Fruit fly (Drosophila melanogaster) ovary, adult (tissue): ENCODE results near the gene CG34008.

Experiments
- CG17801 ChIP-seq: fragments of 200-800 bp; optimal IDR thresholded peaks from 2 replicates; lab custom pipeline; 2019; ENCODE audit warnings: missing biosample characterization, mild to moderate bottlenecking, missing genetic modification characterization, moderate library complexity; ENCODE audit not compliant: partially characterized antibody

Gene CG34008

dm6 chr3R:20563830-20564421 is 17.4 kb downstream of the CG34008 start, which contains the start of gene CG10877:
Gene CG10877 (minus strand): TSS chr3R:20564067.
- no peak for TF ChIP-seq CG17801 (GFP tag; lab: Kevin White, UChicago)

DNA sequence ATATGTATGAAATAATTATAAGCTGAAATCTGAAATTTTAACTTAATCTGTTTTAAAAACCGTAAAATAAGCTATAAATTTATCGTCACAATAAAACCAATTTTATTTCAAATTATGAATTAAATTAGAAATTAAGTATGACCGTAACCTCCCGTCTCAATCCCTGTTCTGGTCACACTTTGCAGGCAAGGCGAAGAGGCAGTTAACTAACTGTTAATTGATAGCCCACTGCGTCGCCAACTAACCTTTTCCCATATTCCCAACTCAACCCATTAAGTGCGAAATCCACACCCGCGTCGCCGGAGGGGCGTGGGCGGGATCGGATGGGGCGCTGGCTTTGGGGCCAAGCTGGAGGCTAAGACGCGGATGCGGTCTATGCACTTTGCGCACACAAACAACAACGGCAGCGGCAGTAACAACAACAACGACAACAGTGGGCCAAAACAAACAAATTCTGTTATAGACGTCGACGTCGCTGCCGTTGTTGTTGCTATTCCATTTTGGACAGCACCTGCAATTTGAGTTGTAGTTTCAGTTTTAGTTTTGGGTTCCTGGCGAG is 20.6 kb downstream of the CG34008 start, which contains the start of gene CG5191:
Gene CG5191, plus strand, starts transcription at position 198 of the 559 bp plus-strand sequence.
- TF ChIP-seq CG17801 (GFP tag; lab: Kevin White, UChicago) = no peak

dm6 chr3R:20560019-20560667 is 21.2 kb downstream of the CG34008 start, which contains the start of gene CG15922:
Gene CG15922 (minus strand): TSS chr3R:20560280.
- no peak for TF ChIP-seq CG17801 (GFP tag; lab: Kevin White, UChicago)

- TF ChIP-seq CG17801 (GFP tag; lab: Kevin White, UChicago) = no peak
These were observed 23.2 kb downstream of the CG34008 start for dm6 chr3R:20558106-20558489.

dm6 chr3R:20557415-20558105 is 23.8 kb downstream of the CG34008 start, which contains the start of the genes DPCoAC and CG5180:
Gene DPCoAC (minus strand): TSS chr3R:20557667.
Gene CG5180 (plus strand): TSS chr3R:20557930.
- peak; percentile 33 for TF ChIP-seq CG17801 (GFP tag; lab: Kevin White, UChicago)

- no peak for TF ChIP-seq CG17801 (GFP tag; lab: Kevin White, UChicago)
These were observed 24.3 kb downstream of the CG34008 start for dm6 chr3R:20557114-20557414.

dm6 chr3R:20556281-20557113 is 24.8 kb downstream of the CG34008 start:
- no peak for TF ChIP-seq CG17801 (GFP tag; lab: Kevin White, UChicago)

DNA sequence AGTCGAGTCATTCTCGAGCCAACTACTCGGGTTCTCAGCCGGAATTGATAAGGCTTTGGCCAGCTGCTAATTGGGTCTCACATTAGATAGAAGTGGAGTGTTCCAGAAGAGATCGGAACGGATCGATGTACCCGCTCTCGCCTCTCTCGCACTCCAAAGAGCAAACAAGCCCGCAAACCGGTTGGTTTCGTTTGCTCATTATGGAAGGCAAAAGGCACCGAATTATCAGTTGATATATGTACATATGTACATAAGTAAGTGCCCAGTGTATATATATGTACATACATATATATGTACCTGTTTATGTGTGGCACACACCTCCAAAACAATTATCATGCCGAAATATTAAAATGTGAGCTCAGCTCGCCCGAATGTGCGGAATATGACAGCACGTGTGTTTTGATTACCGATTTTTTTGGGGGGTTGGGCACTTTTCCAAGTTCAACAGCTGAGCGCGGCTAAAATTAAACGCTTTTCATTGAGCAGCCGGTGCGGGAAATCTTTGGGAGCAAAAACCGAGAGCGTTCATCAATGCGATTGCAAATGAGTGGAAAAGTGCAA is 25.5 kb downstream of the CG34008 start:
- no peak for TF ChIP-seq CG17801 (GFP tag; lab: Kevin White, UChicago)

DNA sequence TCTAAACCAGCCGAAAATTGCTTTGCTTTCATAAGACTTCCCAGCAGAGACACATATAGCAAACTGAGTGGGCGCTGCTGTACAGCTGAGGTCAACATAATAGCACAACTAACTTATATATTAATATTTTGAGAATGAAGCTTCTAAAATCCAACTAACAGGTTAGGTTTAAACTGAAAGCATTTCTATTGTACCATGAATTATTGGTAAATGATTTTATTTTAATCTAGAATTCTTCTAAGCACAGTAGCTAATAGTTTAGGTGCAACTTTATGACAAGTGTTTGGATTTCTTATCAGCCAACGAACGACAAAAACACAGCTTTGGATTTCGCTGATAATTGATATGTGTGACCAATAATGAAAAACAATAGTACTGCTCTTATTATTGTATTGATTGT is 26.3 kb downstream of the CG34008 start:
- no peak for TF ChIP-seq CG17801 (GFP tag; lab: Kevin White, UChicago)

DNA sequence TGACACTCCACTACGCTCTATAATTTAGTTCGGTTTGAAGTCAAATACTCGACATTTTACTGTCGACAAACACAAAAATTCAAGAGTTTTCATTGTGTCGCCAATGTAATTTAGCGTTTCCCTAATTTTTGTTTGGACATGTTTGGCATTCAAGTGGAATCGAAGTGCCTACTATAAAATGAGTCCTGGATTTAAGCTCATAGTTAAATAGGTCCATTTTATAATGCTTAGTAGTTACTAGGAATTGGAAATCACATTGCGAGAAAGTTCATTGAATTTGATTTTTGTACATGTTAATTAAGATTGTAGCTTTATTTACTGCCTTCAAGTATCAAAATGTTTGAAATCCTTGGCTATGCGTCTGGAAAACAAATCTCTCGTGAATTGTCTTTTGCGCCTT is 27.0 kb downstream of the CG34008 start, which contains the start of gene att-ORFB:
Gene att-ORFB, minus strand, starts transcription at position 101 of the 400 bp plus-strand sequence.
- no peak for TF ChIP-seq CG17801 (GFP tag; lab: Kevin White, UChicago)

DNA sequence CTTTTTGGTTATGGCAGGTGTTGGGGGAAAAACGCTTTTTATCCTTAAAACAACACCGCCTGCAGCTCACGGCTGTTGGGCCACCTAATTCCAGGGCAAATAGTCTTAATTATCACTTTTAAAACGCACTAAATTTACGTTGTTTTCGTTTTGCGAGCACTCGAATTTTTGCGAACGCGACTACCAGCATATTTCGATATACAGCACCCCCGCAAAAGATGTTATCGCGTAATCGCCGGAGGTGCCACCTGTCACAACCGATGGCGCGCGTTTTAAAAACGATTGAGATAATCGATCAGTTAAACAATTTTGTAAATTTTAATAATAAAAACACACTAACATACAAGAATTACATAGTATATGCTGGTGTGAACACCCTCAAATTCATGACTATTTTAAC is 29.2 kb downstream of the CG34008 start, which contains the start of gene Stat92E:
Gene Stat92E, minus strand, starts transcription at position 219 of the 400 bp plus-strand sequence.
- no peak for TF ChIP-seq CG17801 (GFP tag; lab: Kevin White, UChicago)

DNA sequence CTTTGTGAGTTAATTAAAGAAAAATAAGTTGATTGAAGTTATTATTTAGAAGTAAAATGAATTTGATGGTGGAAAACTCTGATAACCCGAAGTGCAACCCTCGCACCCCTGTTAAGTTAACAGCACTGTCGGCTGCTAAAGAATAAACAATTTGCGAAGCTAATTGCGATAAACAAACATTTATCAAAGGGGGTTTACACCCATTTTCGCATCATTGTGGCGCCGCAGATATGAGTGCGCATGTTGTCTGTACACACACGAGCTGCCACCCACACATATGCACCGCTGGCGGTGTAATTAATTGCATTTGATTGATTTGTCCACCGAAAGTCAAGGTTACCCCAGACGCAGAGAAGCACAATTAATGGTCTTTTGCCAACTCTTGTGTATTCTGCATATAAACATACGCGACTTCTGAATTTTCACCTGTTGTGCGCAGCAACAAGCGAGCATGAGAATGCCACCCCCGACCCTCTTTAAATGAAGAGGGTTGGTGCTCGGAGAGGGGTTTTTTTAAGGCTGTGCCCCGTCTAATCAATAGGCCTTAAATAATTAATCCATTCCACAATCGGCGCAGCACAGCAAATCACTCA is 29.7 kb downstream of the CG34008 start:
- TF ChIP-seq CG17801 (GFP tag; lab: Kevin White, UChicago) = no peak

- peak; percentile 50 for TF ChIP-seq CG17801 (GFP tag; lab: Kevin White, UChicago)
These were observed 30.5 kb downstream of the CG34008 start for dm6 chr3R:20550632-20551486.
